Fruit fly (Drosophila melanogaster): Measurements from ENCODE around the gene ttm2.

DNA sequence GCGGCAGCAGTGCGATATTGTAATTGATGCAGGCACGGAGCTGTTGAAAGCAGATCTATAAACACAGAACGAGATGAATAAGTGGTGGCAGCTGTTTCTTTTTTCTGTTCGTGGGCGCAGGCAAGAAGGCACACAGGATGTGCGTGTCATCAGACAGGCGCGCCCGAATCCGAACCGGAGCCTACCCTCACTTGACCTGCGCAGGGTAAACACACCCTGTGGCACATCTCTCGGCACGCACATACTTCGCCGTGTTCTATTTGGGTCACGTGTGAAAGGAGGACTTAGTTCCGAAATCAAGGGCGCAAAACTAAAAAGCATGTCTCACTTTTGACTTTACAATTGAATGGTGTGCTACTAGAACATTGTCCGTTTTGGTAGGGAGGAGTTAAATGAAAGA, 46.5 kb downstream of the ttm2 start:
- TF ChIP-seq Lhr (GFP tag; optimal IDR thresholded peaks at IDR 0.05) (no peak), abd-A (tag; optimal IDR thresholded peaks at IDR 0.05) (no peak), lbe (GFP tag; optimal IDR thresholded peaks at IDR 0.05) (no peak), H2.0 (GFP tag; IDR thresholded peaks at IDR 0.05) (no peak), Drgx (GFP tag; IDR thresholded peaks at IDR 0.05) (no peak), Med (GFP tag) (no peak), Bdp1 (GFP tag; optimal IDR thresholded peaks at IDR 0.05) (no peak), CG6272 (GFP tag; IDR thresholded peaks at IDR 0.05) (no peak), mld (GFP tag; IDR thresholded peaks at IDR 0.05; ENCODE audit: partially characterized antibody) (no peak), ap (GFP tag; IDR thresholded peaks at IDR 0.05) (no peak), CG18764 (GFP tag; optimal IDR thresholded peaks at IDR 0.05) (no peak), bigmax (GFP tag; optimal IDR thresholded peaks at IDR 0.05) (no peak), CG10274 (GFP tag; optimal IDR thresholded peaks at IDR 0.05) (no peak)
